Worm (Caenorhabditis elegans) whole organism, L4/young adult: Measurements from ENCODE around the gene T07C4.12.

Experiments
- W03F9.2 ChIP-seq: fragments of 150-350 bp; optimal IDR thresholded peaks from 2 replicates; lab custom pipeline; 2014; ENCODE audit warnings: missing biosample characterization, missing genetic modification characterization
- dao-5 ChIP-seq: sonication (generic microtip); optimal IDR thresholded peaks from 2 replicates; lab custom pipeline; 2016; ENCODE audit warnings: missing genotype, missing genetic modification characterization, moderate library complexity, missing compliant biosample characterization
- him-1 ChIP-seq: sonication (generic microtip); optimal IDR thresholded peaks from 2 replicates; lab custom pipeline; 2016; ENCODE audit warnings: missing genotype, missing genetic modification reagents, missing genetic modification characterization, missing compliant biosample characterization

DNA sequence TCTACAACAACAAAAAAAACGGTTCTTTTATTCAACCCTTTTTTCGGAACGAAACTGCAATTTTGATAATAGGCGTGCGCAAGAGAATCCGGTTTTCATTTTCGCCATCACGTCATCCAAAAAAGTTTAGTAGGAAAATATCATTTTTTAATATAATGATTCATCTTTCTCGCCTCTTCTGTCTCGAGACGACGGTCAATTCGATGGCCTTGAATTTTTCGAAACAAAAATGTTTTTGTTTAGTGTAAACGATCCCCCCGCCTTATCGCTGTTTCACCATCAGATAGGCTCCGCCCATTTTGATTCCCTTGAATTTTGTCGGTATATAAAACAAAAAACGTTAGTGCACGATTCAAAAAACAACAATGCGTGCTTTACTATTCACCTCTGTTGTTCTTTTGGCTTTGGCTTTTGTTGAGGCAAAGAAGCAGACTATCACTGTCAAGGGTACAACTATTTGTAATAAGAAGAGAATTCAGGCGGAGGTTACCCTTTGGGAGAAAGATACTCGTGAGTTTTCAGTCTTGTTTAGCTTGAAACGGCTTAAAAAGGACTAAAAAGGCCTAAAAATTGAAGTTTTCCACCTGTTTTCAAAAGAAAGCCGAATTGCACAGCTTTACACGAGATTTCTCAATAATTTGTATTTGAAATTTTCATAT is 5.2 kb upstream of the T07C4.12 start, which contains the start of gene ttr-15:
- TF ChIP-seq W03F9.2 (tag; lab: Kevin White, UChicago) (no peak), him-1 (tag; lab: Kevin White, UChicago) (no peak), dao-5 (tag; lab: Kevin White, UChicago) (no peak)
